Fruit fly (Drosophila melanogaster) Kc167 (cell line): Measurements from ENCODE around the gene Nepl5.

Source experiments
- Myc ChIP-seq: fragments of >200 bp; optimal IDR thresholded peaks from 2 replicates; lab custom pipeline; 2017; ENCODE audit warnings: missing external identifiers
- Sin3A ChIP-seq: fragments of >200 bp; optimal IDR thresholded peaks from 2 replicates; lab custom pipeline; 2018; ENCODE audit warnings: missing external identifiers
- h ChIP-seq: fragments of >200 bp; optimal IDR thresholded peaks from 3 replicates; lab custom pipeline; 2018; ENCODE audit warnings: missing external identifiers
- insv ChIP-seq: fragments of >200 bp; optimal IDR thresholded peaks from 3 replicates; lab custom pipeline; 2018; ENCODE audit warnings: missing external identifiers
- psq ChIP-seq: fragments of >200 bp; optimal IDR thresholded peaks from 2 replicates; lab custom pipeline; 2017; ENCODE audit warnings: missing external identifiers
- ttk ChIP-seq: sonication (Bioruptor generic); optimal IDR thresholded peaks from 2 replicates; lab custom pipeline; 2017; ENCODE audit warnings: missing external identifiers

The Nepl5 gene

dm6 chr2L:6354656-6355055 lies 26.4 kb upstream of the Nepl5 start, which contains the start of gene ppk14:
Gene ppk14 (plus strand): TSS chr2L:6354956.
- no peak for TF ChIP-seq psq (lab: Kevin White, UChicago)
- no peak for TF ChIP-seq ttk (lab: Kevin White, UChicago)
- TF ChIP-seq insv (lab: Kevin White, UChicago): no peak
- no peak for TF ChIP-seq Myc (lab: Kevin White, UChicago)
- TF ChIP-seq h (lab: Kevin White, UChicago): no peak
- TF ChIP-seq Sin3A (lab: Kevin White, UChicago): no peak

- TF ChIP-seq Myc (lab: Kevin White, UChicago) (no peak), insv (lab: Kevin White, UChicago) (no peak), psq (lab: Kevin White, UChicago) (no peak), h (lab: Kevin White, UChicago) (no peak)
These were observed 24.9 kb upstream of the Nepl5 start for dm6 chr2L:6356134-6356533.

DNA sequence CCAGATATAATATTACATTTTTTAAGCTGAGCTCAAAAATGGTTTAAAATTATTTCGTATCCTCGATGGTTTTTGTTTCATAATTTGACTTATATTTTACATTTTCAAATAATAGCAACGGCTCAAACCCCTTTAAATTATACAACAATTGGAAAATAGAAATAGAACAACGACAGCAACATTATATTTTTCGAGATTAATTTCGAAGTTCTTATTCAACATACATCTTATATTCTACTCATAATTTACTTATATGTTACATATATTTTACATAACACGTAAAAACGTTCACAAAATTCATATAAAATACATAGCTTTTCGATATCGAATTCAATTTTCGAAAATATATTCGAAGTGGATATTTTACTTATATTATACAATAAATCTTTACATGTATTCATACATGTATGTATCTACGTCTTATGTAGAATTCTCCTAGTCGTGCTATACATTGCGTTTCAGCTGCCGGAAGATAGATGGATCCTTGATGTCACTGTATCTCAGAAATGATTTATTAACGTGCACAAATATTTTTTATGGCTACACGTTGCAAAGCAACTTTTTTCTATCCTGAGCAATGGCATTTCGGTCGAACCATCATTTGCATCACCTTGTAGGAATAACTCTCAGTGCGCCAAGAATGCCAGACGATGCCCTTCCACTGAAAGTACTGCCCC lies 24.2 kb upstream of the Nepl5 start:
- TF ChIP-seq ttk (lab: Kevin White, UChicago) (no peak), Sin3A (lab: Kevin White, UChicago) (no peak), h (lab: Kevin White, UChicago) (no peak), Myc (lab: Kevin White, UChicago) (no peak), psq (lab: Kevin White, UChicago) (no peak), insv (lab: Kevin White, UChicago) (no peak)

DNA sequence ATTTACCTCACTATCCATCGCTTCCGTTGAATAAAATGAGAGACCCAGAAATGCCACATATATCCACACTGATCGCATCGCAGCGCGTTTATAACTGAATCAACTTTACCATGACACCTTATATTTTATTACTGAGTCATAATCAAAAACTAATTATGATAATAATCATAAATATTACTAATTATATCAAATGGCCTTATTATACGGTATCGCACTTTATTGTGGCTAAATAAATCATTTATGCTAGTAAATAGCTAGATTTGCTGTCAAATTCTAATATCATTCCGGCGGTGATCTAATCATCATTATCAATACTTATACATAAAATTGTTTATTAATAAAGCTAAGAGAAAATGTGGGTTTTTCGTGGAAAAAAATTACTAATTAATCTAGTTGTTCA lies 22.8 kb upstream of the Nepl5 start, which contains the start of gene CG9500:
Gene CG9500 (minus strand): TSS at position 101 of the 400 bp plus-strand sequence.
- no peak for TF ChIP-seq h (lab: Kevin White, UChicago)
- TF ChIP-seq Sin3A (lab: Kevin White, UChicago): no peak
- no peak for TF ChIP-seq ttk (lab: Kevin White, UChicago)
- no peak for TF ChIP-seq Myc (lab: Kevin White, UChicago)
- TF ChIP-seq insv (lab: Kevin White, UChicago): no peak
- no peak for TF ChIP-seq psq (lab: Kevin White, UChicago)

DNA sequence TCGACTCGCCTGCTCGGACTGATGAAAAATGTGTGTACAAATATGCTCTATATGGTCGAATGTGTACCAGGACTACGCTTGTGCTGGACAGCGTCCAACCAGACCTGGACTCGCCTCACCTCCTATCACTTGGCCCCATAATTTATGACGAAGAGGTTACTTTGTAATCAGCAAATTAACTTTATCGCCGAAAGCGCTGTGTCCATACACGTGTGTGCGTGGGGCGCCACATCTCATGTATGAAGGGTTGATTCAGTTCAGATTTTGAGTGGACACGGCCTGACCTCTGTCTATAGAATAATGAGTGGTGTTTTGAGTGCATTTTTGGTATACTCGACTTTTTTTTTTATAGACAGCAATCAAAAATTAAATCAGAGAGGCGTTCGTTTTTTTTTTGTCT lies 21.0 kb upstream of the Nepl5 start:
- TF ChIP-seq insv (lab: Kevin White, UChicago) (no peak), h (lab: Kevin White, UChicago) (no peak), ttk (lab: Kevin White, UChicago) (no peak), Sin3A (lab: Kevin White, UChicago) (no peak), Myc (lab: Kevin White, UChicago) (no peak), psq (lab: Kevin White, UChicago) (no peak)

DNA sequence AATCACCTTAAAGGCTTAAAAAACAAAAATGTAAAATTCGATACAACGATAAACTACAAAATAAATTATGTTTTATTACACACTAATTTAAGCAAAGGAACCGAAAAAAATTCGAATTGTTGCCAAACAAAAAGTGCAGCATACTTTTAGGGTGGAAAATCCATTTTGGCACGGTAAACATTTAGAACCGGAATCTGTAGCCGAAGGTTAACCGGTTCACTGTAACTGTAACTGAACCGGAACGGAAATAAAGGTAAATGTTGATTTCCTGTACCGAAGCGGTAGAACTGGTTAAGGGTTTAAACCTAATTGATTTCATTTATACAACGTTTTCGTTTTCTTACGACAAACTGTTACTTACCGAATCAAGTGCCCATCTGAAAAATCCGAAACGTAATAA lies 14.1 kb upstream of the Nepl5 start:
- TF ChIP-seq Sin3A (lab: Kevin White, UChicago) (no peak), psq (lab: Kevin White, UChicago) (no peak), insv (lab: Kevin White, UChicago) (no peak)

- no peak for TF ChIP-seq ttk (lab: Kevin White, UChicago)
- no peak for TF ChIP-seq insv (lab: Kevin White, UChicago)
- TF ChIP-seq psq (lab: Kevin White, UChicago): no peak
- TF ChIP-seq Myc (lab: Kevin White, UChicago): no peak
- no peak for TF ChIP-seq h (lab: Kevin White, UChicago)
- TF ChIP-seq Sin3A (lab: Kevin White, UChicago): no peak
These were observed 13.6 kb upstream of the Nepl5 start, which contains the start of gene Nepl4 for dm6 chr2L:6367478-6367932. Gene Nepl4 (plus strand): TSS chr2L:6367882.

- TF ChIP-seq h (lab: Kevin White, UChicago) (no peak), insv (lab: Kevin White, UChicago) (no peak), ttk (lab: Kevin White, UChicago) (peak; percentile 96), Myc (lab: Kevin White, UChicago) (no peak), psq (lab: Kevin White, UChicago) (no peak), Sin3A (lab: Kevin White, UChicago) (no peak)
These were observed 11.8 kb upstream of the Nepl5 start for dm6 chr2L:6369286-6369685.

DNA sequence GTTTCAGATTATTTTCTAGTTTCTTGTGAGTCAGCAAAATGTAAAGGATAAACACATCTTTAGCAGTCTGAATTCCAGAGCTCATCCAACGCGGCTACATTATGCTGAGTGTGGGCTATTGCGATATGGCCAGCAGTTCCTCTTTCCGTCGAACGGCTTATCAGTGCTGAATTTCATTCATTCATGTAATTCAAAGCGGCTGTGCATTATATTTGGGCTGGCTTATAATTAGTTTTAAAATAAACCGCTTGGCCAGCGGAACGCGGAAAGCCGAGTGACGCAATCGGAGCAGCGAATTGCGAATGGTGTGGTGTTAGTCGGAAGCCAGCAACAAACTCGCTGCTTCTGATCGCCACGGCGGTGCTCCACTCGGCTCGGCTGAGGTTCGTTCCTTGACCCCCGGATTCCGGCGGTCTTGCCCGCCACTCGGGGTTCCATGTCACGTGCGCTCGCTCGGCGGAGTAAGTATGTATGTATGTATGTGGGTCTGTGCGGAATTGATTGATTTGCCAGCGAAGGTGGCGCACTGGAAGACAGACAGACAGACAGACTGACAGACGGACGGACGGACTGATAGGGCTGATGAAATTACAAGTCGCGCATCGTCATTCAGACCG lies 9.9 kb upstream of the Nepl5 start:
- TF ChIP-seq Myc (lab: Kevin White, UChicago) (no peak), Sin3A (lab: Kevin White, UChicago) (no peak), psq (lab: Kevin White, UChicago) (no peak), h (lab: Kevin White, UChicago) (no peak), ttk (lab: Kevin White, UChicago) (no peak), insv (lab: Kevin White, UChicago) (no peak)

DNA sequence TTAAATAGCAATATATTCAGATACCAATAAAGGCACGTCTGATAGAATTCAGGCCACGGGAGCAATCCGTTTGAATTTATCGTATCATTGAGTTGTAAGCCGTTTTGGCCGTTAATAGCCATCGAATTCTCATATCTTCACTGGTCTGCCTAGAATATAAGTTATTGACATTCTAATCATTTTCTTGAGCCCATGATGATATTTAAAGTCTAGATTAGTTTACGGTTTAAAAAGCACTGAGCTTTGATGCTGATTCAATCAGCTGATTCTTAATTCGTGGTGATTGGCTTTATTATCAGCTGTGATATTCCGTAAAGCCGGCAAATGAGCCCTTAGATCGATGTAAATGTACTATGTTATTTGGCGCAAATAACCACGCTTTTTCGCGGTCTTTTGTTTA lies 9.0 kb upstream of the Nepl5 start, which contains the start of gene slam:
Gene slam (plus strand): TSS at position 301 of the 400 bp plus-strand sequence.
- TF ChIP-seq ttk (lab: Kevin White, UChicago): no peak
- TF ChIP-seq Sin3A (lab: Kevin White, UChicago): no peak
- no peak for TF ChIP-seq Myc (lab: Kevin White, UChicago)
- no peak for TF ChIP-seq h (lab: Kevin White, UChicago)
- TF ChIP-seq psq (lab: Kevin White, UChicago): no peak
- no peak for TF ChIP-seq insv (lab: Kevin White, UChicago)

DNA sequence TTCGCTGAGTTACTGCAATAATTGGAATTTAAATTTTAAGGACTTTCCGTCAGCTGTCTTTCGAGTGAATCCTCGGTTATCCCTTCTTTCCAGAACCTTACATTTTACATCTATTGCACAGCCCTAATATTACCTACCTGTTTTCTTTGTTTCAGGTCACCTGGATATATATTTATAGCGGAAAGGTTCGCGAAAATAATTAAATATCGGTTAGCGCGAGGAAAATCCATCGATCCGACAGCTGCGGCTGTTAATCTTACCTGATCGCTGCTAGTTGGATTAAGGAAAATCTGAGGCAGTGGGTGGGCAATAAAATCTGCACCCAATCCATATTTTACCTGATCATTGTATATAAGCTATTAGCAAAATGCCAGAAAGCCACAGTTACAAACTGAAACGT lies 7.9 kb upstream of the Nepl5 start:
- TF ChIP-seq Sin3A (lab: Kevin White, UChicago) (no peak), h (lab: Kevin White, UChicago) (no peak), Myc (lab: Kevin White, UChicago) (no peak), psq (lab: Kevin White, UChicago) (no peak), ttk (lab: Kevin White, UChicago) (no peak), insv (lab: Kevin White, UChicago) (no peak)
